Worm (Caenorhabditis elegans): ENCODE results near the gene gmap-1.

gmap-1 gene

DNA sequence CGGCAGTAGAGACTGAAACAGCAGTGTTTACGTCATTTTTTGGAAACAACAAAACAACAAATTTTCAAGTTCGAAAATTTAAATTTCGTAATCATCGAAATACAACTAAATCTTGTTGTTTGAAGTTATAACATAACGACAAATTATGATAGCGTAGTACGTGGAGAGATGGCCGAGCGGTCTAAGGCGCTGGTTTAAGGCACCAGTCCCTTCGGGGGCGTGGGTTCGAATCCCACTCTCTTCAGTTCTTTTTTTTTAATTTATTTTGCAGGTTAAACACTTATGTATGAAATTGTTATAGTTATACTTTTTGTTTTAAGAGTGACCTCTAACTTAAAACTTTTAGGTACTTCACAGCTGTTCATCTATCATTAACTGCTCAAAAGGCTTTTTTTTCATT, 7.5 kb upstream of the gmap-1 start:
- TF ChIP-seq jun-1 (tag; optimal IDR thresholded peaks at IDR 0.05) (no peak), nhr-43 (tag; optimal IDR thresholded peaks at IDR 0.05; ENCODE audit: poor library complexity, severe bottlenecking) (peak; percentile 5), nhr-25 (tag; optimal IDR thresholded peaks at IDR 0.05) (peak; percentile 25)

DNA sequence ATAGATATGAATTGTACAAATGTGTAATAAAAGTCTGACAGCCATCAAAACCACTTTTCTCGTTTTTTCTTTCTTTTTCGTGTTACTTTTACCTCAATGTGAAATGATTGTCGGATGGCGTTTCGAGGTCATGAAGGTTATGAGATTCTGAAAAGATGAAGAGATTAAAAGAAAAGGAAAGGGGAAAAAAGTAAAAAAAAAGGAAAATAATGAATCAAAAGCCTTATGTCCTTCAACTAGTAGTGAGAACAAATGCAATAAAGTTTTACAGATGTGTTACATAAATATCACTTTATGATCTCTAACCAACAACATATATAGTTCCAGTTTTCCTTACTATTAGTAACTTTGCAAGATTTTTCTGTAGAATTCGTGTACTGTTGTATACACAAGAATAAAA, 6.0 kb upstream of the gmap-1 start, which contains the start of gene gmap-3:
Gene gmap-3 (minus strand): TSS at position 148 of the 400 bp plus-strand sequence.
- TF ChIP-seq nhr-25 (tag; optimal IDR thresholded peaks at IDR 0.05) (peak; percentile 65), nfya-1 (tag; optimal IDR thresholded peaks at IDR 0.05; ENCODE audit: insufficient read depth) (no peak), ceh-28 (tag; optimal IDR thresholded peaks at IDR 0.05) (no peak)

DNA sequence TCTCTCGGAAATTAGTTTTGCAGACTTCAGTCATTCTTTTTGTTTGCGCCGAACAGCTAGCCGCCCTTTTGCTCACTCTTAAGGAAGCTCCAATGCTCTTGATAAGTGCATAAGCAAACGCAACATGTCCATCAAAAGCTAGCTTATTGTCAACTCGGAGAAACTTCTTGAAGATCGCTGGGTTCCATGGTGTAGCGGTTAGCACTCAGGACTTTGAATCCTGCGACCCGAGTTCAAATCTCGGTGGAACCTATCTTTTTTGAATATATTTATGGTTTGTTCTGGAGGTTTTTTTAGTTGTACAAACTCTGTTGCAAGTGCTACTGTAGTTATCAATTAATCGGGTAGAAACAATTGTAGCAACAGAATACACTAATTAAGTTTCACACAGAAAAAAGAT, 2.7 kb upstream of the gmap-1 start:
- TF ChIP-seq fkh-10 (GFP tag; optimal IDR thresholded peaks at IDR 0.05) (no peak), nhr-43 (tag; optimal IDR thresholded peaks at IDR 0.05; ENCODE audit: poor library complexity, severe bottlenecking) (no peak), mml-1 (tag; optimal IDR thresholded peaks at IDR 0.05) (no peak), ceh-28 (tag; optimal IDR thresholded peaks at IDR 0.05) (no peak), nhr-12 (tag; optimal IDR thresholded peaks at IDR 0.05) (no peak), elt-1 (tag; optimal IDR thresholded peaks at IDR 0.05) (no peak), mdl-1 (tag; optimal IDR thresholded peaks at IDR 0.05) (no peak), ama-1 (optimal IDR thresholded peaks at IDR 0.05) (no peak), ztf-4 (tag; optimal IDR thresholded peaks at IDR 0.05) (no peak), snpc-4 (tag; optimal IDR thresholded peaks at IDR 0.05) (no peak), nhr-25 (tag; optimal IDR thresholded peaks at IDR 0.05) (no peak), ceh-16 (tag; optimal IDR thresholded peaks at IDR 0.05) (no peak), aly-2 (tag; optimal IDR thresholded peaks at IDR 0.05) (no peak)

DNA sequence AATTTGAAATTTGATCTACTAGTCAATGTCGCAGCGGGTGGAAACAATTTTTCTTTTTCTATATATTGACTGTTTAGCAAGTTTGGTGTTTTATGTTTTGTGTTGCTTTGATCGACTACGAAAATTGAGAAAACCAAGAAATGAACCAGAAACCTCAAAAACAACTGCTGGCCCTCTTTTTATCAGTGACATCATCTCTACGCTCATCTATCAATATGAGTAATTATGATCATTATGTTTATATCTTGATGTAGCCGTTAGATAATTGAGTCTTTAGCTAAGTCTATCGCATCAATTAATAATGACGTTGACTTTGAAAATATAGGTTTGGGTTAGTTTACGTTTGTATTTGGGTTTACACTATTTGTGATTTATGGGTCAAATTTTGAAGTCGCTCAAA, 916 bp upstream of the gmap-1 start:
- TF ChIP-seq elt-1 (tag; optimal IDR thresholded peaks at IDR 0.05) (peak; percentile 65), mdl-1 (tag; optimal IDR thresholded peaks at IDR 0.05) (no peak), fos-1 (tag; optimal IDR thresholded peaks at IDR 0.05) (no peak)

DNA sequence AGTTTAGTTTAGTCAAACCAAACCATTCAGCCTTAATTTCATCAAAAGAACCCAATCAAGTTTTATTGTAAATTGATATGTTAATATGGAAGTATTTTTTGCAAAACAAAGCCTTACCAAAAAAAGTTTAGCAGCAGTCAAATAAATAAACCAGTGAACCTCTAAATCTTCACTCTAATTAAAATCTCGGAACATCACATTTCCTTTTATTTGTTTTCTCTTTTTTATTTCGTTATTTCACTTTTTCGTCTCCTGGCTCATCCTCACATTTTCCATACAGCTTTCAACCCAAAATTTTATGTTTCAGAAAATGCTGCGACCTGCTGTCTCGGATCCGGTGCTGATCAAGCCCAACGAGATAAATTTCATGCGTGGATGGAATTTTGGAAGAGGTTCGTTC, 4.8 kb downstream of the gmap-1 start, which contains the start of gene C34E7.3:
Gene C34E7.3 (plus strand): TSS at position 301 of the 400 bp plus-strand sequence.
- no peak for TF ChIP-seq nhr-28 (tag; optimal IDR thresholded peaks at IDR 0.05)
- no peak for TF ChIP-seq nhr-76 (tag; optimal IDR thresholded peaks at IDR 0.05)
- no peak for TF ChIP-seq ztf-11 (tag; optimal IDR thresholded peaks at IDR 0.05)
- TF ChIP-seq nhr-12 (tag; optimal IDR thresholded peaks at IDR 0.05), result no peak
- no peak for TF ChIP-seq pqm-1 (tag; optimal IDR thresholded peaks at IDR 0.05)
- no peak for TF ChIP-seq nhr-11 (tag; optimal IDR thresholded peaks at IDR 0.05)
- TF ChIP-seq elt-1 (tag; optimal IDR thresholded peaks at IDR 0.05), result no peak
- no peak for TF ChIP-seq ztf-4 (tag; optimal IDR thresholded peaks at IDR 0.05)
- TF ChIP-seq daf-12 (tag; optimal IDR thresholded peaks at IDR 0.05), result no peak
- no peak for TF ChIP-seq jun-1 (tag; optimal IDR thresholded peaks at IDR 0.05)
- TF ChIP-seq snpc-4 (tag; optimal IDR thresholded peaks at IDR 0.05), result no peak
- TF ChIP-seq elt-2 (tag; optimal IDR thresholded peaks at IDR 0.05), result no peak

DNA sequence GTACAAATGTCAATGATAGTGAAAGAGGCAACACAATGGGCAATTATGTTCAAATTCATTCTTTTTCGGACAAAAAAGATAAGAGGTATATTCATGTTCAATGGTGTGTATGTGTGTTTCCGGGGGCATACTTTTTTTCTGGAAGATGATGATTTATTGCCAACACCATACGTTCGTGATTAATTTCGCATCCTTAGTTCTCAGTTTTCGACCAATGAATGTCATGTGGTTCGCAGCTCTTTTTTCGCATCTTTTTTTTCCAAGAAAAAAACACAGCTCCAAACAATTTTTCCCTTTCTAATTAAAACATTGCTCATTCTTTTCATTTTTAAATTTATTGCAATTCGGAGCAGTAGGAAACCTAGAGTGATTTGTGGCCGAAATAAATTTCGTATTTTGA, 6.0 kb downstream of the gmap-1 start:
- TF ChIP-seq elt-2 (tag; optimal IDR thresholded peaks at IDR 0.05) (peak; percentile 1), ztf-4 (tag; optimal IDR thresholded peaks at IDR 0.05) (no peak), nhr-67 (tag; optimal IDR thresholded peaks at IDR 0.05) (no peak), egl-27 (tag; optimal IDR thresholded peaks at IDR 0.05) (no peak), nfya-1 (tag; optimal IDR thresholded peaks at IDR 0.05; ENCODE audit: insufficient read depth) (no peak), ceh-82 (tag; optimal IDR thresholded peaks at IDR 0.05) (no peak), zag-1 (tag; optimal IDR thresholded peaks at IDR 0.05) (no peak), nhr-23 (tag; optimal IDR thresholded peaks at IDR 0.05) (no peak), fos-1 (tag; optimal IDR thresholded peaks at IDR 0.05) (no peak), pqm-1 (tag; optimal IDR thresholded peaks at IDR 0.05) (peak; percentile 68), ceh-9 (tag; optimal IDR thresholded peaks at IDR 0.05) (no peak), elt-3 (tag; optimal IDR thresholded peaks at IDR 0.05) (no peak), hmg-11 (tag; optimal IDR thresholded peaks at IDR 0.05) (no peak), ztf-11 (tag; optimal IDR thresholded peaks at IDR 0.05) (no peak), nhr-43 (tag; optimal IDR thresholded peaks at IDR 0.05; ENCODE audit: poor library complexity, severe bottlenecking) (no peak)

All from whole organism, L3 larva.